Worm (Caenorhabditis elegans): ENCODE results near the gene cni-1.

Gene cni-1

ce11 chrV:13200609-13201008 lies 20.5 kb downstream of the cni-1 start:
- TF ChIP-seq unc-120 (tag; optimal IDR thresholded peaks at IDR 0.05; ENCODE audit: poor library complexity, severe bottlenecking), result no peak

- no peak for TF ChIP-seq unc-62 (GFP tag; optimal IDR thresholded peaks at IDR 0.05)
- no peak for TF ChIP-seq elt-1 (tag; optimal IDR thresholded peaks at IDR 0.05; ENCODE audit: borderline replicate concordance, insufficient read depth)
- no peak for TF ChIP-seq lsy-2 (tag; optimal IDR thresholded peaks at IDR 0.05)
- TF ChIP-seq drap-1 (GFP tag; optimal IDR thresholded peaks at IDR 0.05), result no peak
- no peak for TF ChIP-seq pha-4 (tag; optimal IDR thresholded peaks at IDR 0.05)
- no peak for TF ChIP-seq mls-2 (tag; optimal IDR thresholded peaks at IDR 0.05)
- TF ChIP-seq ceh-83 (GFP tag; optimal IDR thresholded peaks at IDR 0.05), result no peak
- TF ChIP-seq ceh-43 (GFP tag; optimal IDR thresholded peaks at IDR 0.05), result no peak
- TF ChIP-seq hlh-1 (tag; optimal IDR thresholded peaks at IDR 0.05), result no peak
- no peak for TF ChIP-seq lin-32 (GFP tag; optimal IDR thresholded peaks at IDR 0.05)
- no peak for TF ChIP-seq ham-2 (GFP tag; optimal IDR thresholded peaks at IDR 0.05)
Observed at ce11 chrV:13202127-13202610, 22.0 kb downstream of the cni-1 start, which contains the start of the genes col-159 and col-160. col-159 (minus strand) TSS chrV:13202177. col-160 (minus strand) TSS chrV:13202189.

ce11 chrV:13206514-13206913 lies 26.4 kb downstream of the cni-1 start:
- TF ChIP-seq lin-32 (GFP tag; optimal IDR thresholded peaks at IDR 0.05) (no peak), bed-3 (GFP tag; optimal IDR thresholded peaks at IDR 0.05) (no peak), ceh-39 (tag; optimal IDR thresholded peaks at IDR 0.05) (no peak), tbx-8 (GFP tag; optimal IDR thresholded peaks at IDR 0.05) (no peak), lin-13 (tag; optimal IDR thresholded peaks at IDR 0.05) (no peak), ztf-11 (tag; optimal IDR thresholded peaks at IDR 0.05) (no peak), mab-5 (tag; optimal IDR thresholded peaks at IDR 0.05) (no peak), flh-1 (GFP tag; optimal IDR thresholded peaks at IDR 0.05) (no peak), ham-2 (GFP tag; optimal IDR thresholded peaks at IDR 0.05) (no peak), mls-2 (tag; optimal IDR thresholded peaks at IDR 0.05) (no peak), unc-120 (tag; optimal IDR thresholded peaks at IDR 0.05; ENCODE audit: poor library complexity, severe bottlenecking) (no peak), snpc-4 (tag; optimal IDR thresholded peaks at IDR 0.05) (no peak), hlh-1 (tag; optimal IDR thresholded peaks at IDR 0.05) (no peak), ces-1 (GFP tag; optimal IDR thresholded peaks at IDR 0.05) (no peak), nhr-12 (tag; optimal IDR thresholded peaks at IDR 0.05) (no peak), ceh-43 (GFP tag; optimal IDR thresholded peaks at IDR 0.05) (no peak), mep-1 (tag; optimal IDR thresholded peaks at IDR 0.05) (no peak)

ce11 chrV:13207426-13207825 lies 27.3 kb downstream of the cni-1 start, which contains the start of gene F57B1.5:
F57B1.5 (plus strand) TSS chrV:13207726.
- TF ChIP-seq bed-3 (GFP tag; optimal IDR thresholded peaks at IDR 0.05) (no peak), sem-2 (GFP tag; optimal IDR thresholded peaks at IDR 0.05) (no peak)

- TF ChIP-seq hlh-1 (tag; optimal IDR thresholded peaks at IDR 0.05) (no peak), pha-4 (tag; optimal IDR thresholded peaks at IDR 0.05) (peak; percentile 53)
Observed at ce11 chrV:13209567-13209966, 29.4 kb downstream of the cni-1 start, which contains the start of gene F57B1.6. F57B1.6 (plus strand) TSS chrV:13209645.

- TF ChIP-seq unc-62 (GFP tag; optimal IDR thresholded peaks at IDR 0.05) (no peak), bed-3 (GFP tag; optimal IDR thresholded peaks at IDR 0.05) (no peak), elt-1 (tag; optimal IDR thresholded peaks at IDR 0.05; ENCODE audit: borderline replicate concordance, insufficient read depth) (no peak), unc-120 (tag; optimal IDR thresholded peaks at IDR 0.05; ENCODE audit: poor library complexity, severe bottlenecking) (no peak), nhr-76 (tag; optimal IDR thresholded peaks at IDR 0.05) (no peak), nhr-237 (tag; optimal IDR thresholded peaks at IDR 0.05) (no peak), ceh-43 (GFP tag; optimal IDR thresholded peaks at IDR 0.05) (no peak), flh-1 (GFP tag; optimal IDR thresholded peaks at IDR 0.05) (no peak), sem-2 (GFP tag; optimal IDR thresholded peaks at IDR 0.05) (no peak), blmp-1 (tag; optimal IDR thresholded peaks at IDR 0.05) (no peak), zip-8 (tag; optimal IDR thresholded peaks at IDR 0.05) (no peak), mls-2 (tag; optimal IDR thresholded peaks at IDR 0.05) (no peak), elt-3 (tag; optimal IDR thresholded peaks at IDR 0.05) (no peak), unc-39 (tag; optimal IDR thresholded peaks at IDR 0.05) (no peak)
Observed at ce11 chrV:13212584-13212983, 32.5 kb downstream of the cni-1 start.

Data from whole organism, mixed stage, embryonic.